Worm (Caenorhabditis elegans) whole organism, L4 larva: Measurements from ENCODE around the gene F35G2.1.

Source experiments
- hlh-11 ChIP-seq: fragments of 200-800 bp; sonication (Bioruptor generic); optimal IDR thresholded peaks from 2 replicates; lab custom pipeline; 2018; ENCODE audit warnings: mild to moderate bottlenecking, missing genetic modification characterization, missing compliant biosample characterization
- mxl-2 ChIP-seq: fragments of 200-800 bp; sonication (Bioruptor generic); conservative IDR thresholded peaks from 2 replicates; pipeline ENCODE4 v1.3.6; 2022; ENCODE audit warnings: missing genetic modification reagents, missing genetic modification characterization, missing compliant biosample characterization
- nhr-10 ChIP-seq: fragments of 150-350 bp; optimal IDR thresholded peaks from 2 replicates; lab custom pipeline; 2014; ENCODE audit warnings: missing biosample characterization, missing genetic modification characterization
- nhr-25 ChIP-seq: sonication (generic microtip); optimal IDR thresholded peaks from 2 replicates; lab custom pipeline; 2017; ENCODE audit warnings: missing genetic modification characterization, mild to moderate bottlenecking, missing compliant biosample characterization, antibody characterized with exemption, moderate library complexity, borderline replicate concordance; ENCODE audit not compliant: insufficient read depth
- pha-4 ChIP-seq, 2 experiments: fragments of 150-350 bp in 1 of 2; fragments of 200-800 bp in 1 of 2; sonication (Bioruptor generic) in 1 of 2; IDR thresholded peaks in 1 of 2; optimal IDR thresholded peaks in 1 of 2; 2 replicates each; pipeline versions ENCODE4 v1.3.6 to Lab custom; 2014 to 2022; ENCODE audit warnings: missing genetic modification characterization in 2 of 2, missing genetic modification reagents in 2 of 2, missing biosample characterization in 1 of 2, missing compliant biosample characterization in 1 of 2
- set-16 ChIP-seq: fragments of 200-800 bp; sonication (Bioruptor generic); IDR thresholded peaks from 2 replicates; pipeline ENCODE4 v1.3.6; 2022; ENCODE audit warnings: missing genetic modification reagents, missing genetic modification characterization, missing compliant biosample characterization
- spr-3 ChIP-seq: fragments of 200-800 bp; sonication (Bioruptor generic); optimal IDR thresholded peaks from 2 replicates; lab custom pipeline; 2018; ENCODE audit warnings: mild to moderate bottlenecking, missing genetic modification characterization, missing compliant biosample characterization
- unc-130 ChIP-seq: sonication (generic microtip); optimal IDR thresholded peaks from 2 replicates; lab custom pipeline; 2016; ENCODE audit warnings: missing genetic modification reagents, missing genetic modification characterization, missing compliant biosample characterization
- unc-62 ChIP-seq, 3 experiments: fragments of 150-350 bp in 1 of 3; sonication (generic microtip); optimal IDR thresholded peaks in 2 of 3; peaks in 1 of 3; 1 replicate in 1 of 3; 2 replicates in 2 of 3; lab custom pipeline; 2014 to 2017; ENCODE audit warnings: missing biosample characterization in 3 of 3, missing genetic modification characterization in 3 of 3, missing genetic modification reagents in 3 of 3, missing genotype in 1 of 3
- zag-1 ChIP-seq: fragments of 150-350 bp; optimal IDR thresholded peaks from 2 replicates; lab custom pipeline; 2014; ENCODE audit warnings: missing biosample characterization, missing genetic modification characterization
- zip-2 ChIP-seq: fragments of 150-350 bp; optimal IDR thresholded peaks from 2 replicates; lab custom pipeline; 2014; ENCODE audit warnings: missing biosample characterization, missing genetic modification characterization

DNA sequence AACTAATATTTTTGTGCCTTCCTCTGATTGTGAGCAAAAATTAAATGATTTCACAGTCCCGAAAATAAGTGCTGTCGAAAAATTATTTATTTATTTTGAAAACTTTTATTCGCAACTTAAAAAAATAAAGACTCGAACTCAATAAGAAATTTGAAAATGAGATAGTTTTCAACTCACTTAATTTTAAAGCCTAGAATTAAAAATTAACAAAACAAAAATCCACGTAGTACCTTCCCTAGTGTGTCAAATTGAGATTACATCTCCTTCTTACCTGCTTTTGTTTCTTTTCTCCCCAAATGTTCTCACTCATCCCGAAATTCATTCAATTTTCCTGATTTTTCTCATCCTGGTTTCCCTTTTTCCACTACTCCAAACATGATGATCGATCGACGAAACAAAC, 16.3 kb downstream of the F35G2.1 start, which contains the start of gene F35G2.5:
- TF ChIP-seq spr-3 (GFP tag; lab: Kevin White, UChicago) (no peak), nhr-25 (tag; lab: Kevin White, UChicago) (no peak), zag-1 (tag; lab: Kevin White, UChicago) (no peak), zip-2 (tag; lab: Kevin White, UChicago) (no peak), pha-4 (GFP tag; IDR thresholded peaks at IDR 0.05; lab: Robert Waterston, UW) (no peak), pha-4 (tag; optimal IDR thresholded peaks at IDR 0.05; lab: Kevin White, UChicago) (no peak), hlh-11 (tag; lab: Kevin White, UChicago) (no peak), mxl-2 (GFP tag; lab: Robert Waterston, UW) (no peak), nhr-10 (tag; lab: Kevin White, UChicago) (no peak), unc-62 (GFP tag; optimal IDR thresholded peaks at IDR 0.05 in 1 of 2; lab: Kevin White, UChicago) (no peak), unc-62 (tag; optimal IDR thresholded peaks at IDR 0.05; lab: Kevin White, UChicago) (no peak), unc-130 (GFP tag; lab: Kevin White, UChicago) (no peak), set-16 (GFP tag; lab: Robert Waterston, UW) (no peak)
